Fruit fly (Drosophila melanogaster) whole organism, prepupa: ENCODE data around the gene CG12523.
A peak's percentile ranks its signal among the peaks of the same experiment; 100 is the strongest.

Experiments
- Blimp-1 ChIP-seq: fragments of 200-800 bp; sonication (Bioruptor generic); optimal IDR thresholded peaks from 3 replicates; lab custom pipeline; 2017; ENCODE audit warnings: missing biosample characterization, missing genetic modification characterization, mild to moderate bottlenecking, moderate library complexity, missing genetic modification reagents
- CG10669 ChIP-seq: fragments of 200-800 bp; sonication (Bioruptor generic); optimal IDR thresholded peaks from 3 replicates; lab custom pipeline; 2018; ENCODE audit warnings: missing biosample characterization, mild to moderate bottlenecking, missing genetic modification characterization, moderate library complexity
- CG11294 ChIP-seq: fragments of 200-800 bp; sonication (Bioruptor generic); IDR thresholded peaks from 2 replicates; pipeline ENCODE4 v1.3.6; 2022; ENCODE audit warnings: missing biosample characterization, missing genetic modification characterization
- CG11762 ChIP-seq: fragments of 200-800 bp; sonication (Bioruptor generic); optimal IDR thresholded peaks from 3 replicates; lab custom pipeline; 2016; ENCODE audit warnings: missing biosample characterization, missing genetic modification characterization; ENCODE audit not compliant: insufficient read depth
- CG11902 ChIP-seq: fragments of 200-800 bp; sonication (Bioruptor generic); optimal IDR thresholded peaks from 3 replicates; lab custom pipeline; 2016; ENCODE audit warnings: missing biosample characterization, missing genetic modification characterization
- CG15336 ChIP-seq: fragments of 200-800 bp; sonication (Bioruptor generic); IDR thresholded peaks from 2 replicates; pipeline ENCODE4 v1.3.6; 2022; ENCODE audit warnings: missing biosample characterization, missing genetic modification characterization
- CG1621 ChIP-seq: fragments of 200-800 bp; sonication (Bioruptor generic); optimal IDR thresholded peaks from 3 replicates; lab custom pipeline; 2018; ENCODE audit warnings: missing biosample characterization, mild to moderate bottlenecking, missing genetic modification characterization
- CG31627 ChIP-seq: fragments of 200-800 bp; sonication (Bioruptor generic); optimal IDR thresholded peaks from 3 replicates; lab custom pipeline; 2016; ENCODE audit warnings: missing biosample characterization, missing genetic modification characterization
- CG32006 ChIP-seq: fragments of 200-800 bp; sonication (Bioruptor generic); optimal IDR thresholded peaks from 3 replicates; lab custom pipeline; 2017; ENCODE audit warnings: missing biosample characterization, mild to moderate bottlenecking, missing genetic modification characterization
- CG3919 ChIP-seq: fragments of 200-800 bp; sonication (Bioruptor generic); optimal IDR thresholded peaks from 3 replicates; lab custom pipeline; 2016; ENCODE audit warnings: missing biosample characterization, missing genetic modification characterization
- CG4318 ChIP-seq: fragments of 200-800 bp; sonication (Bioruptor generic); optimal IDR thresholded peaks from 3 replicates; lab custom pipeline; 2017; ENCODE audit warnings: missing biosample characterization, mild to moderate bottlenecking, missing genetic modification characterization
- CG6163 ChIP-seq: fragments of 200-800 bp; sonication (Bioruptor generic); IDR thresholded peaks from 3 replicates; pipeline ENCODE4 v1.3.6; 2022; ENCODE audit warnings: missing biosample characterization, missing genetic modification characterization
- CG6276 ChIP-seq: fragments of 200-800 bp; sonication (Bioruptor generic); optimal IDR thresholded peaks from 2 replicates; lab custom pipeline; 2017; ENCODE audit warnings: missing biosample characterization, mild to moderate bottlenecking, missing genetic modification characterization
- CG6854 ChIP-seq: fragments of 200-800 bp; sonication (Bioruptor generic); optimal IDR thresholded peaks from 2 replicates; lab custom pipeline; 2017; ENCODE audit warnings: missing biosample characterization, mild to moderate bottlenecking, missing genetic modification characterization
- CG7368 ChIP-seq: fragments of 200-800 bp; sonication (Bioruptor generic); optimal IDR thresholded peaks from 3 replicates; lab custom pipeline; 2016; ENCODE audit warnings: missing biosample characterization, missing genetic modification characterization
- CG8119 ChIP-seq: fragments of 200-800 bp; sonication (Bioruptor generic); IDR thresholded peaks from 3 replicates; pipeline ENCODE4 v1.3.6; 2022; ENCODE audit warnings: missing biosample characterization, missing genetic modification characterization
- CG8632 ChIP-seq: fragments of 200-800 bp; sonication (Bioruptor generic); optimal IDR thresholded peaks from 3 replicates; lab custom pipeline; 2016; ENCODE audit warnings: missing biosample characterization, missing genetic modification characterization
- CG9139 ChIP-seq: fragments of 200-800 bp; sonication (Bioruptor generic); optimal IDR thresholded peaks from 3 replicates; lab custom pipeline; 2017; ENCODE audit warnings: missing biosample characterization, mild to moderate bottlenecking, missing genetic modification characterization
- Eip75B ChIP-seq: fragments of 200-800 bp; sonication (Bioruptor generic); optimal IDR thresholded peaks from 3 replicates; lab custom pipeline; 2016; ENCODE audit warnings: missing biosample characterization, missing genetic modification characterization
- Eip78C ChIP-seq: fragments of 200-800 bp; sonication (Bioruptor generic); peaks from one replicate; lab custom pipeline; 2016; ENCODE audit warnings: missing biosample characterization, missing genetic modification characterization
- Eip93F ChIP-seq: fragments of 200-800 bp; sonication (Bioruptor generic); optimal IDR thresholded peaks from 2 replicates; lab custom pipeline; 2016; ENCODE audit warnings: missing biosample characterization, mild to moderate bottlenecking, missing genetic modification characterization
- Ets96B ChIP-seq: fragments of 200-800 bp; optimal IDR thresholded peaks from 2 replicates; lab custom pipeline; 2019; ENCODE audit warnings: missing biosample characterization, mild to moderate bottlenecking, missing genetic modification characterization, moderate library complexity
- Gug ChIP-seq: fragments of 200-800 bp; sonication (Bioruptor generic); IDR thresholded peaks from 2 replicates; pipeline ENCODE4 v1.3.6; 2022; ENCODE audit warnings: missing biosample characterization, missing genetic modification characterization
- Hr38 ChIP-seq: sonication (Bioruptor generic); optimal IDR thresholded peaks from 2 replicates; lab custom pipeline; 2016; ENCODE audit warnings: missing biosample characterization, missing genetic modification characterization
- Hr39 ChIP-seq: fragments of 200-800 bp; sonication (Bioruptor generic); optimal IDR thresholded peaks from 2 replicates; lab custom pipeline; 2016; ENCODE audit warnings: missing biosample characterization, missing genetic modification characterization
- Hr4 ChIP-seq: fragments of 200-800 bp; sonication (Bioruptor generic); optimal IDR thresholded peaks from 3 replicates; lab custom pipeline; 2016; ENCODE audit warnings: missing biosample characterization, missing genetic modification characterization
- Met ChIP-seq: fragments of 200-800 bp; sonication (Bioruptor generic); optimal IDR thresholded peaks from 3 replicates; lab custom pipeline; 2016; ENCODE audit warnings: missing biosample characterization, missing genetic modification characterization
- OdsH ChIP-seq: fragments of 200-800 bp; sonication (Bioruptor generic); optimal IDR thresholded peaks from 3 replicates; lab custom pipeline; 2016; ENCODE audit warnings: missing biosample characterization, missing genetic modification characterization
- Smox ChIP-seq: fragments of 200-800 bp; sonication (Bioruptor generic); optimal IDR thresholded peaks from 3 replicates; lab custom pipeline; 2016; ENCODE audit warnings: missing biosample characterization, missing genetic modification characterization
- Sox14 ChIP-seq: fragments of 200-800 bp; sonication (Bioruptor generic); optimal IDR thresholded peaks from 3 replicates; lab custom pipeline; 2016; ENCODE audit warnings: missing biosample characterization, missing genetic modification characterization
- achi ChIP-seq: fragments of 200-800 bp; sonication (Bioruptor generic); optimal IDR thresholded peaks from 3 replicates; lab custom pipeline; 2016; ENCODE audit warnings: missing biosample characterization, missing genetic modification characterization
- cyc ChIP-seq: fragments of 200-800 bp; sonication (Bioruptor generic); optimal IDR thresholded peaks from 3 replicates; lab custom pipeline; 2016; ENCODE audit warnings: missing biosample characterization, missing genetic modification characterization
- dac ChIP-seq: fragments of 200-800 bp; sonication (Bioruptor generic); optimal IDR thresholded peaks from 2 replicates; lab custom pipeline; 2017; ENCODE audit warnings: missing biosample characterization, mild to moderate bottlenecking, missing genetic modification characterization
- eg ChIP-seq: fragments of 200-800 bp; sonication (Bioruptor generic); IDR thresholded peaks from 3 replicates; pipeline ENCODE4 v1.3.6; 2022; ENCODE audit warnings: missing biosample characterization, missing genetic modification characterization
- esn ChIP-seq: fragments of 200-800 bp; sonication (Bioruptor generic); optimal IDR thresholded peaks from 2 replicates; lab custom pipeline; 2016; ENCODE audit warnings: missing biosample characterization, mild to moderate bottlenecking, missing genetic modification characterization, moderate library complexity
- fd59A ChIP-seq: fragments of 200-800 bp; sonication (Bioruptor generic); optimal IDR thresholded peaks from 2 replicates; lab custom pipeline; 2017; ENCODE audit warnings: missing biosample characterization, mild to moderate bottlenecking, missing genetic modification characterization, missing genetic modification reagents
- fd85E ChIP-seq: fragments of 200-800 bp; sonication (Bioruptor generic); optimal IDR thresholded peaks from 3 replicates; lab custom pipeline; 2016; ENCODE audit warnings: missing biosample characterization, missing genetic modification characterization
- fkh ChIP-seq: fragments of 200-800 bp; sonication (Bioruptor generic); optimal IDR thresholded peaks from 3 replicates; lab custom pipeline; 2017; ENCODE audit warnings: missing biosample characterization, mild to moderate bottlenecking, missing genetic modification characterization, moderate library complexity
- net ChIP-seq: fragments of 200-800 bp; sonication (Bioruptor generic); optimal IDR thresholded peaks from 3 replicates; lab custom pipeline; 2016; ENCODE audit warnings: missing biosample characterization, missing genetic modification characterization
- salr ChIP-seq, 2 experiments: fragments of 200-800 bp; sonication (Bioruptor generic); optimal IDR thresholded peaks; 3 replicates each; lab custom pipeline; 2016 to 2018; ENCODE audit warnings: missing biosample characterization in 2 of 2, missing genetic modification characterization in 2 of 2, mild to moderate bottlenecking in 1 of 2
- spab ChIP-seq: fragments of 200-800 bp; sonication (Bioruptor generic); optimal IDR thresholded peaks from 2 replicates; lab custom pipeline; 2017; ENCODE audit warnings: missing biosample characterization, mild to moderate bottlenecking, missing genetic modification characterization, missing genetic modification reagents
- ss ChIP-seq, 2 experiments: fragments of 200-800 bp; sonication (Bioruptor generic); optimal IDR thresholded peaks; 2 replicates in 1 of 2; 3 replicates in 1 of 2; lab custom pipeline; 2017 to 2018; ENCODE audit warnings: mild to moderate bottlenecking in 2 of 2, missing biosample characterization in 2 of 2, missing genetic modification characterization in 2 of 2, moderate library complexity in 1 of 2
- topi ChIP-seq: fragments of 200-800 bp; sonication (Bioruptor generic); optimal IDR thresholded peaks from 3 replicates; lab custom pipeline; 2016; ENCODE audit warnings: missing biosample characterization, missing genetic modification characterization

Gene CG12523

dm6 chr3L:10772527-10773184 lies 28.3 kb upstream of the CG12523 start (continued):
- peak in 1 of 2 experiments; percentile 52 for TF ChIP-seq salr (GFP tag; optimal IDR thresholded peaks at IDR 0.05; lab: Kevin White, UChicago)
- peak; percentile 5 for TF ChIP-seq Eip75B (GFP tag; lab: Kevin White, UChicago)
- no peak for TF ChIP-seq fd59A (GFP tag; lab: Kevin White, UChicago)
- TF ChIP-seq esn (GFP tag; lab: Kevin White, UChicago): peak; percentile 72
- TF ChIP-seq Hr39 (GFP tag; lab: Kevin White, UChicago): peak; percentile 18
- TF ChIP-seq CG9139 (GFP tag; lab: Kevin White, UChicago): no peak
- no peak for TF ChIP-seq CG7368 (GFP tag; lab: Kevin White, UChicago)
- TF ChIP-seq Gug (GFP tag; lab: Robert Waterston, UW): no peak
- no peak for TF ChIP-seq Blimp-1 (GFP tag; lab: Kevin White, UChicago)

- TF ChIP-seq CG7368 (GFP tag; lab: Kevin White, UChicago) (no peak), fd59A (GFP tag; lab: Kevin White, UChicago) (no peak), CG32006 (GFP tag; lab: Kevin White, UChicago) (no peak), CG11294 (GFP tag; lab: Robert Waterston, UW) (no peak), fkh (GFP tag; lab: Kevin White, UChicago) (no peak), dac (GFP tag; lab: Kevin White, UChicago) (no peak), CG11762 (no peak), topi (GFP tag; lab: Kevin White, UChicago) (no peak), Hr38 (no peak), Eip93F (no peak), fd85E (no peak), CG1621 (tag; lab: Kevin White, UChicago) (no peak)
Observed at dm6 chr3L:10773585-10773984, 27.4 kb upstream of the CG12523 start.

- no peak for TF ChIP-seq CG3919 (GFP tag; lab: Kevin White, UChicago)
- TF ChIP-seq CG4318 (GFP tag; lab: Kevin White, UChicago): no peak
- no peak for TF ChIP-seq fd59A (GFP tag; lab: Kevin White, UChicago)
- no peak for TF ChIP-seq CG11294 (GFP tag; lab: Robert Waterston, UW)
- TF ChIP-seq CG8119: no peak
- TF ChIP-seq Hr4 (GFP tag; lab: Kevin White, UChicago): no peak
- no peak for TF ChIP-seq CG31627 (GFP tag; lab: Kevin White, UChicago)
- no peak for TF ChIP-seq CG7368 (GFP tag; lab: Kevin White, UChicago)
- TF ChIP-seq CG1621 (tag; lab: Kevin White, UChicago): no peak
- TF ChIP-seq dac (GFP tag; lab: Kevin White, UChicago): no peak
- TF ChIP-seq topi (GFP tag; lab: Kevin White, UChicago): no peak
- no peak for TF ChIP-seq CG8632 (GFP tag; lab: Kevin White, UChicago)
- no peak for TF ChIP-seq OdsH
- no peak for TF ChIP-seq CG6276 (GFP tag; lab: Kevin White, UChicago)
- TF ChIP-seq achi (GFP tag; lab: Kevin White, UChicago): no peak
- no peak for TF ChIP-seq cyc
- no peak for TF ChIP-seq Met
Observed at dm6 chr3L:10775182-10775581, 25.8 kb upstream of the CG12523 start.

dm6 chr3L:10775736-10776135 lies 25.3 kb upstream of the CG12523 start:
- TF ChIP-seq spab (GFP tag; lab: Kevin White, UChicago): no peak
- no peak for TF ChIP-seq Eip93F
- peak; percentile 57 for TF ChIP-seq Eip78C (GFP tag; lab: Kevin White, UChicago)
- no peak for TF ChIP-seq Hr39 (GFP tag; lab: Kevin White, UChicago)
- TF ChIP-seq Sox14 (GFP tag; lab: Kevin White, UChicago): peak; percentile 0
- peak; percentile 9; the same call in 1 of the 2 replicates for TF ChIP-seq CG15336 (GFP tag; lab: Robert Waterston, UW)
- no peak for TF ChIP-seq cyc
- TF ChIP-seq CG11902 (GFP tag; lab: Kevin White, UChicago): no peak
- no peak for TF ChIP-seq CG1621 (tag; lab: Kevin White, UChicago)
- TF ChIP-seq CG31627 (GFP tag; lab: Kevin White, UChicago): no peak
- TF ChIP-seq CG6163 (GFP tag; lab: Robert Waterston, UW): peak; percentile 61; the same call in 2 of the 3 replicates
- no peak for TF ChIP-seq CG10669 (GFP tag; lab: Kevin White, UChicago)
- peak; percentile 23 for TF ChIP-seq Ets96B (tag; lab: Kevin White, UChicago)
- peak; percentile 18; the same call in 2 of the 3 replicates for TF ChIP-seq eg (GFP tag; lab: Robert Waterston, UW)
- TF ChIP-seq CG11294 (GFP tag; lab: Robert Waterston, UW): no peak
- no peak for TF ChIP-seq fd59A (GFP tag; lab: Kevin White, UChicago)
- TF ChIP-seq fkh (GFP tag; lab: Kevin White, UChicago): no peak
- TF ChIP-seq net (GFP tag; lab: Kevin White, UChicago): no peak
- TF ChIP-seq ss (GFP tag; optimal IDR thresholded peaks at IDR 0.05; lab: Kevin White, UChicago): no peak
- TF ChIP-seq dac (GFP tag; lab: Kevin White, UChicago): no peak
- no peak for TF ChIP-seq Smox (GFP tag; lab: Kevin White, UChicago)
- TF ChIP-seq CG6276 (GFP tag; lab: Kevin White, UChicago): no peak
- TF ChIP-seq salr (GFP tag; optimal IDR thresholded peaks at IDR 0.05; lab: Kevin White, UChicago): no peak
- peak; percentile 27 for TF ChIP-seq CG6854 (GFP tag; lab: Kevin White, UChicago)
